Fruit fly (Drosophila melanogaster): ENCODE data around the gene CG44355.

Gene CG44355

dm6 chr3L:12310505-12310904 lies at the start of gene CG44355:
Gene CG44355 (plus strand): TSS chr3L:12310805.
- no peak for TF ChIP-seq noc (tag; optimal IDR thresholded peaks at IDR 0.05)

- no peak for TF ChIP-seq noc (tag; optimal IDR thresholded peaks at IDR 0.05)
These were observed 44.9 kb upstream of the CG44355 start for dm6 chr3L:12265526-12266342.

- peak; percentile 84 for TF ChIP-seq noc (tag; optimal IDR thresholded peaks at IDR 0.05)
These were observed 44.0 kb upstream of the CG44355 start, which contains the start of gene app for dm6 chr3L:12266343-12267287. Gene app (minus strand): TSS chr3L:12266841.

- TF ChIP-seq noc (tag; optimal IDR thresholded peaks at IDR 0.05): no peak
These were observed 43.2 kb upstream of the CG44355 start, which contains the start of gene CG32100 for dm6 chr3L:12267332-12267914. Gene CG32100 (plus strand): TSS chr3L:12267528.

dm6 chr3L:12269867-12270266 lies 40.7 kb upstream of the CG44355 start:
- peak; percentile 96 for TF ChIP-seq noc (tag; optimal IDR thresholded peaks at IDR 0.05)

- no peak for TF ChIP-seq noc (tag; optimal IDR thresholded peaks at IDR 0.05)
These were observed 39.4 kb upstream of the CG44355 start, which contains the start of gene Pbgs for dm6 chr3L:12271195-12271618. Gene Pbgs (minus strand): TSS chr3L:12271345.

dm6 chr3L:12275572-12276042 lies 35.0 kb upstream of the CG44355 start:
- TF ChIP-seq noc (tag; optimal IDR thresholded peaks at IDR 0.05): peak; percentile 83

- no peak for TF ChIP-seq noc (tag; optimal IDR thresholded peaks at IDR 0.05)
These were observed 34.1 kb upstream of the CG44355 start for dm6 chr3L:12276495-12276894.

- no peak for TF ChIP-seq noc (tag; optimal IDR thresholded peaks at IDR 0.05)
These were observed 33.3 kb upstream of the CG44355 start, which contains the start of the genes Sms and INPP5E for dm6 chr3L:12277054-12277879. Gene Sms (minus strand): TSS chr3L:12277251. Gene INPP5E (plus strand): TSS chr3L:12277655.

- TF ChIP-seq noc (tag; optimal IDR thresholded peaks at IDR 0.05): no peak
These were observed 32.7 kb upstream of the CG44355 start for dm6 chr3L:12277880-12278287.

- TF ChIP-seq noc (tag; optimal IDR thresholded peaks at IDR 0.05): no peak
These were observed 23.2 kb upstream of the CG44355 start for dm6 chr3L:12287370-12287769.

dm6 chr3L:12289664-12290063 lies 20.9 kb upstream of the CG44355 start:
- no peak for TF ChIP-seq noc (tag; optimal IDR thresholded peaks at IDR 0.05)

dm6 chr3L:12290556-12290955 lies 20.0 kb upstream of the CG44355 start:
- TF ChIP-seq noc (tag; optimal IDR thresholded peaks at IDR 0.05): no peak

- TF ChIP-seq noc (tag; optimal IDR thresholded peaks at IDR 0.05): no peak
These were observed 16.0 kb upstream of the CG44355 start for dm6 chr3L:12294602-12295001.

dm6 chr3L:12296073-12296527 lies 14.5 kb upstream of the CG44355 start, which contains the start of gene CG4328:
Gene CG4328 (minus strand): TSS chr3L:12296123.
- no peak for TF ChIP-seq noc (tag; optimal IDR thresholded peaks at IDR 0.05)

All from whole organism, larva.